Worm (Caenorhabditis elegans) whole organism, L4 larva: ENCODE results near the gene snb-6.
A peak's percentile ranks its signal among the peaks of the same experiment; 100 is the strongest.

Experiments
- D1046.2 ChIP-seq: fragments of 200-800 bp; sonication (Bioruptor generic); IDR thresholded peaks from 2 replicates; pipeline ENCODE4 v1.3.6; 2022; ENCODE audit warnings: missing genetic modification characterization, missing compliant biosample characterization
- F37D6.2 ChIP-seq: sonication (generic microtip); optimal IDR thresholded peaks from 2 replicates; lab custom pipeline; 2016; ENCODE audit warnings: mild to moderate bottlenecking, missing genetic modification characterization, missing compliant biosample characterization
- F44E2.7 ChIP-seq: fragments of 200-800 bp; sonication (Bioruptor generic); IDR thresholded peaks from 2 replicates; pipeline ENCODE4 v2.1.2; 2022; ENCODE audit warnings: missing genetic modification characterization, missing compliant biosample characterization
- T20F7.1 ChIP-seq: fragments of 200-800 bp; sonication (Bioruptor generic); optimal IDR thresholded peaks from 2 replicates; lab custom pipeline; 2018; ENCODE audit warnings: mild to moderate bottlenecking, missing genetic modification characterization, missing compliant biosample characterization
- Y48G9A.11 ChIP-seq: fragments of 200-800 bp; sonication (Bioruptor generic); IDR thresholded peaks from 2 replicates; pipeline ENCODE4 v1.3.6; 2022; ENCODE audit warnings: missing genetic modification reagents, missing genetic modification characterization, missing compliant biosample characterization
- Y5F2A.4 ChIP-seq: fragments of 200-800 bp; sonication (Bioruptor generic); optimal IDR thresholded peaks from 2 replicates; lab custom pipeline; 2018; ENCODE audit warnings: mild to moderate bottlenecking, missing genetic modification characterization, missing compliant biosample characterization
- Y75B8A.6 ChIP-seq: fragments of 200-800 bp; sonication (Bioruptor generic); IDR thresholded peaks from 2 replicates; pipeline ENCODE4 v1.3.6; 2022; ENCODE audit warnings: missing genetic modification reagents, missing genetic modification characterization, missing compliant biosample characterization
- aha-1 ChIP-seq: fragments of 150-350 bp; peaks from one replicate; lab custom pipeline; 2014; ENCODE audit warnings: missing biosample characterization, missing genetic modification characterization
- aly-2 ChIP-seq: sonication (generic microtip); optimal IDR thresholded peaks from 2 replicates; lab custom pipeline; 2018; ENCODE audit warnings: missing biosample characterization, missing genetic modification characterization
- arid-1 ChIP-seq: fragments of 200-800 bp; sonication (Bioruptor generic); conservative IDR thresholded peaks from 2 replicates; pipeline ENCODE4 v1.3.6; 2022; ENCODE audit warnings: missing genetic modification reagents, missing genetic modification characterization, missing compliant biosample characterization
- ceh-20 ChIP-seq: fragments of 200-800 bp; sonication (Bioruptor generic); IDR thresholded peaks from 2 replicates; pipeline ENCODE4 v1.3.6; 2022; ENCODE audit warnings: missing genetic modification reagents, missing genetic modification characterization, missing compliant biosample characterization
- ceh-32 ChIP-seq: sonication (generic microtip); optimal IDR thresholded peaks from 2 replicates; lab custom pipeline; 2016; ENCODE audit warnings: mild to moderate bottlenecking, missing genetic modification characterization, missing compliant biosample characterization; ENCODE audit not compliant: poor library complexity
- ceh-44 ChIP-seq: fragments of 200-800 bp; sonication (Bioruptor generic); IDR thresholded peaks from 2 replicates; pipeline ENCODE4 v1.3.6; 2022; ENCODE audit warnings: missing genetic modification reagents, missing genetic modification characterization, missing compliant biosample characterization
- ceh-82 ChIP-seq: sonication (generic microtip); optimal IDR thresholded peaks from 2 replicates; lab custom pipeline; 2017; ENCODE audit warnings: missing biosample characterization, missing genetic modification characterization
- ces-1 ChIP-seq: fragments of 150-350 bp; sonication (generic microtip); optimal IDR thresholded peaks from 4 replicates; lab custom pipeline; 2014; ENCODE audit warnings: missing biosample characterization, missing genetic modification reagents, missing genetic modification characterization
- cey-2 ChIP-seq: sonication (generic microtip); optimal IDR thresholded peaks from 3 replicates; lab custom pipeline; 2017; ENCODE audit warnings: missing genetic modification characterization, mild to moderate bottlenecking, missing compliant biosample characterization, antibody characterized with exemption, borderline replicate concordance; ENCODE audit not compliant: insufficient read depth
- daf-16 ChIP-seq, 3 experiments: sonication (generic microtip); optimal IDR thresholded peaks; 2 replicates each; lab custom pipeline; 2016 to 2017; ENCODE audit warnings: missing genetic modification characterization in 3 of 3, missing genetic modification reagents in 3 of 3, mild to moderate bottlenecking in 2 of 3, missing compliant biosample characterization in 2 of 3, missing biosample characterization in 1 of 3, moderate library complexity in 1 of 3
- daf-19 ChIP-seq: fragments of 200-800 bp; sonication (Bioruptor generic); conservative IDR thresholded peaks from 2 replicates; pipeline ENCODE4 v1.3.6; 2022; ENCODE audit warnings: missing genetic modification characterization, missing compliant biosample characterization
- dmd-6 ChIP-seq: fragments of 200-800 bp; sonication (Bioruptor generic); IDR thresholded peaks from 2 replicates; pipeline ENCODE4 v1.3.6; 2022; ENCODE audit warnings: missing genetic modification reagents, missing genetic modification characterization, missing compliant biosample characterization
- dpl-1 ChIP-seq: fragments of 150-350 bp; optimal IDR thresholded peaks from 2 replicates; lab custom pipeline; 2014; ENCODE audit warnings: missing biosample characterization, missing genetic modification reagents, missing genetic modification characterization
- dve-1 ChIP-seq: sonication (generic microtip); optimal IDR thresholded peaks from 2 replicates; lab custom pipeline; 2017; ENCODE audit warnings: antibody characterized with exemption, mild to moderate bottlenecking, missing genetic modification characterization, missing compliant biosample characterization; ENCODE audit not compliant: insufficient read depth
- egl-27 ChIP-seq: sonication (generic microtip); optimal IDR thresholded peaks from 3 replicates; lab custom pipeline; 2017; ENCODE audit warnings: missing biosample characterization, missing genetic modification reagents, missing genetic modification characterization
- egl-43 ChIP-seq: fragments of 200-800 bp; sonication (Bioruptor generic); IDR thresholded peaks from 2 replicates; pipeline ENCODE4 v1.3.6; 2022; ENCODE audit warnings: missing genetic modification reagents, missing genetic modification characterization, missing compliant biosample characterization
- gei-8 ChIP-seq: fragments of 200-800 bp; sonication (Bioruptor generic); optimal IDR thresholded peaks from 2 replicates; lab custom pipeline; 2018; ENCODE audit warnings: mild to moderate bottlenecking, missing genetic modification characterization, missing compliant biosample characterization
- hlh-11 ChIP-seq: fragments of 200-800 bp; sonication (Bioruptor generic); optimal IDR thresholded peaks from 2 replicates; lab custom pipeline; 2018; ENCODE audit warnings: mild to moderate bottlenecking, missing genetic modification characterization, missing compliant biosample characterization
- hlh-30 ChIP-seq: sonication (generic microtip); optimal IDR thresholded peaks from 2 replicates; lab custom pipeline; 2017; ENCODE audit warnings: antibody characterized with exemption, mild to moderate bottlenecking, missing genetic modification characterization, missing compliant biosample characterization; ENCODE audit not compliant: insufficient read depth
- lin-38 ChIP-seq: fragments of 200-800 bp; sonication (Bioruptor generic); IDR thresholded peaks from 2 replicates; pipeline ENCODE4 v1.3.6; 2022; ENCODE audit warnings: missing genetic modification reagents, missing genetic modification characterization, missing compliant biosample characterization
- lin-39 ChIP-seq: fragments of 150-350 bp; optimal IDR thresholded peaks from 2 replicates; lab custom pipeline; 2014; ENCODE audit warnings: missing biosample characterization, missing genetic modification reagents, missing genetic modification characterization
- lsy-2 ChIP-seq, 2 experiments: fragments of 150-350 bp in 1 of 2; sonication (generic microtip) in 1 of 2; optimal IDR thresholded peaks; 2 replicates each; lab custom pipeline; 2014 to 2017; ENCODE audit warnings: missing biosample characterization in 2 of 2, missing genetic modification characterization in 2 of 2
- madf-5 ChIP-seq, 2 experiments: fragments of 200-800 bp; sonication (Bioruptor generic); IDR thresholded peaks; 2 replicates each; pipeline ENCODE4 v1.3.6; 2022; ENCODE audit warnings: missing compliant biosample characterization in 2 of 2, missing genetic modification characterization in 2 of 2
- mdl-1 ChIP-seq, 2 experiments: fragments of 150-350 bp in 1 of 2; sonication (generic microtip) in 1 of 2; optimal IDR thresholded peaks; 2 replicates each; lab custom pipeline; 2014 to 2017; ENCODE audit warnings: missing biosample characterization in 2 of 2, missing genetic modification characterization in 2 of 2
- mdt-29 ChIP-seq: fragments of 200-800 bp; sonication (Bioruptor generic); IDR thresholded peaks from 2 replicates; pipeline ENCODE4 v1.3.6; 2022; ENCODE audit warnings: missing genetic modification reagents, missing genetic modification characterization, missing compliant biosample characterization
- mes-2 ChIP-seq: sonication (generic microtip); optimal IDR thresholded peaks from 2 replicates; lab custom pipeline; 2016; ENCODE audit warnings: missing genotype, mild to moderate bottlenecking, missing genetic modification characterization, missing compliant biosample characterization; ENCODE audit not compliant: poor library complexity, severe bottlenecking
- mxl-2 ChIP-seq: fragments of 200-800 bp; sonication (Bioruptor generic); conservative IDR thresholded peaks from 2 replicates; pipeline ENCODE4 v1.3.6; 2022; ENCODE audit warnings: missing genetic modification reagents, missing genetic modification characterization, missing compliant biosample characterization
- nhr-11 ChIP-seq: fragments of 150-350 bp; optimal IDR thresholded peaks from 2 replicates; lab custom pipeline; 2014; ENCODE audit warnings: missing biosample characterization, missing genetic modification characterization
- nhr-237 ChIP-seq: sonication (generic microtip); optimal IDR thresholded peaks from 2 replicates; lab custom pipeline; 2017; ENCODE audit warnings: missing biosample characterization, missing genetic modification characterization
- nhr-28 ChIP-seq: fragments of 150-350 bp; optimal IDR thresholded peaks from 2 replicates; lab custom pipeline; 2014; ENCODE audit warnings: missing biosample characterization, missing genetic modification characterization
- nhr-48 ChIP-seq: sonication (generic microtip); optimal IDR thresholded peaks from 2 replicates; lab custom pipeline; 2016; ENCODE audit warnings: mild to moderate bottlenecking, missing genetic modification characterization, missing compliant biosample characterization
- saeg-2 ChIP-seq: fragments of 200-800 bp; sonication (Bioruptor generic); IDR thresholded peaks from 2 replicates; pipeline ENCODE4 v1.3.6; 2022; ENCODE audit warnings: missing genetic modification reagents, missing genetic modification characterization, missing compliant biosample characterization
- spr-1 ChIP-seq: sonication (generic microtip); optimal IDR thresholded peaks from 2 replicates; lab custom pipeline; 2016; ENCODE audit warnings: mild to moderate bottlenecking, missing genetic modification characterization, missing compliant biosample characterization
- unc-39 ChIP-seq: sonication (generic microtip); optimal IDR thresholded peaks from 2 replicates; lab custom pipeline; 2017; ENCODE audit warnings: missing biosample characterization, missing genetic modification characterization
- unc-62 ChIP-seq, 3 experiments: fragments of 150-350 bp in 1 of 3; sonication (generic microtip); optimal IDR thresholded peaks in 2 of 3; peaks in 1 of 3; 1 replicate in 1 of 3; 2 replicates in 2 of 3; lab custom pipeline; 2014 to 2017; ENCODE audit warnings: missing biosample characterization in 3 of 3, missing genetic modification characterization in 3 of 3, missing genetic modification reagents in 3 of 3, missing genotype in 1 of 3
- zfp-3 ChIP-seq: fragments of 200-800 bp; sonication (Bioruptor generic); conservative IDR thresholded peaks from 2 replicates; pipeline ENCODE4 v1.3.6; 2022; ENCODE audit warnings: missing genetic modification reagents, missing genetic modification characterization, missing compliant biosample characterization
- zip-11 ChIP-seq: fragments of 200-800 bp; sonication (Bioruptor generic); IDR thresholded peaks from 2 replicates; pipeline ENCODE4 v1.3.6; 2022; ENCODE audit warnings: missing genetic modification characterization, missing compliant biosample characterization
- ztf-11 ChIP-seq: fragments of 150-350 bp; optimal IDR thresholded peaks from 2 replicates; lab custom pipeline; 2014; ENCODE audit warnings: missing biosample characterization, missing genetic modification characterization

snb-6 gene

ce11 chrII:8817225-8817624 lies 42.3 kb downstream of the snb-6 start (continued):
- TF ChIP-seq unc-62 (GFP tag; optimal IDR thresholded peaks at IDR 0.05 in 1 of 2; lab: Kevin White, UChicago) (no peak), unc-62 (tag; optimal IDR thresholded peaks at IDR 0.05; lab: Kevin White, UChicago) (no peak), ceh-20 (GFP tag; lab: Robert Waterston, UW) (0 out of 2 replicates have a peak, but pooled peaks have one; percentile 37), madf-5 (GFP tag; IDR thresholded peaks at IDR 0.05; lab: Robert Waterston, UW) (no peak), lsy-2 (tag; optimal IDR thresholded peaks at IDR 0.05; lab: Kevin White, UChicago) (no peak), mes-2 (tag; lab: Kevin White, UChicago) (no peak), lin-38 (GFP tag; lab: Robert Waterston, UW) (no peak), D1046.2 (no peak), ceh-82 (no peak), dmd-6 (GFP tag; lab: Robert Waterston, UW) (no peak), zfp-3 (GFP tag; lab: Robert Waterston, UW) (peak; percentile 88), F37D6.2 (tag; lab: Kevin White, UChicago) (no peak), T20F7.1 (peak; percentile 50), lin-39 (tag; lab: Kevin White, UChicago) (no peak), ces-1 (GFP tag; lab: Kevin White, UChicago) (no peak), ceh-32 (no peak), nhr-11 (tag; lab: Kevin White, UChicago) (no peak), Y48G9A.11 (GFP tag; lab: Robert Waterston, UW) (no peak), Y5F2A.4 (GFP tag; lab: Kevin White, UChicago) (no peak)

DNA sequence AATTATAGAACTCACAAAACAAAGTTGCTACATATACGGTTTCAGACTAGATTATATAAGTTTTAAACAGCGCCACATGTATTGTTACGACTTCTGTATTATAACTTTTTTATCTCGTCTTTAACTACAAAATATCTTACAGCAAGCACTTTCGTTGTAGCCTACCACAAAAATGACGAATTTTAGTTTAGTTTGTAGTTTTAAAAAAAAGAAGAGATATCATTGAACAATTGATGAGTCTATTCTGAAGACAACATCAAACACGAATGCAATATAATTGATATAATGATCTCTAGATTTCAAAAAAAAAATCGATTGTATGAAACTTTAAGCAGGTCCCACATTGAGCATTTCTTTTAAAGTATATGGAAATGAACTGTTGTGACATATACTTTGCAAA lies 45.3 kb downstream of the snb-6 start:
- TF ChIP-seq unc-39 (no peak), ceh-20 (GFP tag; lab: Robert Waterston, UW) (no peak), egl-43 (GFP tag; lab: Robert Waterston, UW) (no peak), dpl-1 (GFP tag; lab: Kevin White, UChicago) (no peak), arid-1 (GFP tag; lab: Robert Waterston, UW) (no peak), F44E2.7 (GFP tag; lab: Robert Waterston, UW) (no peak), aha-1 (tag; lab: Kevin White, UChicago) (peak; percentile 99), mxl-2 (GFP tag; lab: Robert Waterston, UW) (no peak), nhr-28 (peak; percentile 94)

- no peak for TF ChIP-seq saeg-2 (GFP tag; lab: Robert Waterston, UW)
- no peak for TF ChIP-seq Y75B8A.6 (GFP tag; lab: Robert Waterston, UW)
- TF ChIP-seq cey-2 (tag; lab: Kevin White, UChicago), result peak; percentile 40
- peak in 1 of 2 experiments; percentile 79 for TF ChIP-seq mdl-1 (tag; optimal IDR thresholded peaks at IDR 0.05; lab: Kevin White, UChicago)
- no peak for TF ChIP-seq gei-8 (GFP tag; lab: Kevin White, UChicago)
- peak; percentile 97 for TF ChIP-seq nhr-48
- TF ChIP-seq egl-27 (tag; lab: Kevin White, UChicago), result no peak
- TF ChIP-seq unc-62 (GFP tag; optimal IDR thresholded peaks at IDR 0.05 in 1 of 2; lab: Kevin White, UChicago), result peak in 1 of 2 experiments; percentile 100
- TF ChIP-seq unc-62 (tag; optimal IDR thresholded peaks at IDR 0.05; lab: Kevin White, UChicago), result no peak
- peak; percentile 92 for TF ChIP-seq aha-1 (tag; lab: Kevin White, UChicago)
- no peak for TF ChIP-seq daf-19
- no peak for TF ChIP-seq zip-11
- TF ChIP-seq dve-1, result no peak
- no peak for TF ChIP-seq nhr-237 (tag; lab: Kevin White, UChicago)
- TF ChIP-seq nhr-28, result peak; percentile 90
- 0 out of 2 replicates have a peak, but pooled peaks have one; percentile 21 for TF ChIP-seq ceh-20 (GFP tag; lab: Robert Waterston, UW)
- no peak for TF ChIP-seq dpl-1 (GFP tag; lab: Kevin White, UChicago)
- TF ChIP-seq ztf-11 (tag; lab: Kevin White, UChicago), result no peak
- no peak for TF ChIP-seq ceh-82
- TF ChIP-seq hlh-30 (tag; lab: Kevin White, UChicago), result peak; percentile 90
- TF ChIP-seq F37D6.2 (tag; lab: Kevin White, UChicago), result no peak
- no peak for TF ChIP-seq spr-1 (tag; lab: Kevin White, UChicago)
- no peak for TF ChIP-seq mdt-29
- peak; percentile 88 for TF ChIP-seq hlh-11 (tag; lab: Kevin White, UChicago)
- TF ChIP-seq nhr-11 (tag; lab: Kevin White, UChicago), result peak; percentile 18
- TF ChIP-seq aly-2 (tag; lab: Kevin White, UChicago), result no peak
- no peak for TF ChIP-seq ceh-44 (GFP tag; lab: Robert Waterston, UW)
- TF ChIP-seq daf-16 (GFP tag; optimal IDR thresholded peaks at IDR 0.05; lab: Kevin White, UChicago), result no peak
- no peak for TF ChIP-seq daf-16 (tag; optimal IDR thresholded peaks at IDR 0.05; lab: Kevin White, UChicago)
- no peak; the same call in none of the 2 replicates for TF ChIP-seq dmd-6 (GFP tag; lab: Robert Waterston, UW)
- peak; percentile 29 for TF ChIP-seq mes-2 (tag; lab: Kevin White, UChicago)
These were observed 45.8 kb downstream of the snb-6 start for ce11 chrII:8813659-8814058.
